Fruit fly (Drosophila melanogaster): Measurements from ENCODE around the gene CG10948.

Gene CG10948

DNA sequence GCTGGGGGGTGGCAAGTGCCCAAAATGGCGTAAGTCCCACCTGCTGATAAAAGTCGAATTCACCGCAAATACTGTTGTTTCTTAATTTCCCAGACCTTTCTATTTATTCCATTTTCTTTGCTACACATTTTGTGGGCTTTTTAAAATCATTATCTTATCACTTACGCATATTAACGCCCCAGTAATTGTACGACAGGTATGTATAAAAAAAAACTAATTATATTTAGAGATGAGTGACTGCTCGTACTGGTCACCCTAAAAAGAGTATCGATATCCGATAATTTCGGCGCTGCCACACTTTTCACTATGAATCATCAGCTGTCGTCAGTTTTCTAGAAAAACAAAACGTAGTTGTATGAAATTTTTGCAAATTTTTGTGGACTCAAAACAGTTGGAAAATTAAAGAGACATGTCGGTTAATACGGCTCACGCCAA, at the start of gene CG10948, which contains the start of gene Wbp2:
CG10948 (minus strand) TSS at position 251 of the 435 bp plus-strand sequence.
Wbp2 (plus strand) TSS at position 299 of the 435 bp plus-strand sequence.
- TF ChIP-seq Sin3A (optimal IDR thresholded peaks at IDR 0.05) = no peak
- no peak for TF ChIP-seq h (optimal IDR thresholded peaks at IDR 0.05)
- no peak for TF ChIP-seq insv (optimal IDR thresholded peaks at IDR 0.05)
- TF ChIP-seq psq (optimal IDR thresholded peaks at IDR 0.05) = no peak
- TF ChIP-seq ttk (optimal IDR thresholded peaks at IDR 0.05) = no peak
- no peak for TF ChIP-seq Myc (optimal IDR thresholded peaks at IDR 0.05)

- TF ChIP-seq insv (optimal IDR thresholded peaks at IDR 0.05) = no peak
- no peak for TF ChIP-seq h (optimal IDR thresholded peaks at IDR 0.05)
- TF ChIP-seq Sin3A (optimal IDR thresholded peaks at IDR 0.05) = no peak
- TF ChIP-seq psq (optimal IDR thresholded peaks at IDR 0.05) = no peak
- TF ChIP-seq Myc (optimal IDR thresholded peaks at IDR 0.05) = no peak
- no peak for TF ChIP-seq ttk (optimal IDR thresholded peaks at IDR 0.05)
Measured at dm6 chr3L:12892485-12893173, 42.7 kb upstream of the CG10948 start, which contains the start of gene CG14118. TSS of gene CG14118 (plus strand) at chr3L:12892658.

- TF ChIP-seq Myc (optimal IDR thresholded peaks at IDR 0.05) (no peak), insv (optimal IDR thresholded peaks at IDR 0.05) (no peak), psq (optimal IDR thresholded peaks at IDR 0.05) (no peak), Sin3A (optimal IDR thresholded peaks at IDR 0.05) (no peak), h (optimal IDR thresholded peaks at IDR 0.05) (no peak), ttk (optimal IDR thresholded peaks at IDR 0.05) (no peak)
Measured at dm6 chr3L:12889353-12889820, 39.5 kb upstream of the CG10948 start, which contains the start of gene CG43894. TSS of gene CG43894 (plus strand) at chr3L:12889770.

dm6 chr3L:12884680-12885079, 34.8 kb upstream of the CG10948 start, which contains the start of gene CG14120:
TSS of gene CG14120 (plus strand) at chr3L:12885039.
- TF ChIP-seq Sin3A (optimal IDR thresholded peaks at IDR 0.05) (no peak), psq (optimal IDR thresholded peaks at IDR 0.05) (no peak), ttk (optimal IDR thresholded peaks at IDR 0.05) (no peak), insv (optimal IDR thresholded peaks at IDR 0.05) (no peak), Myc (optimal IDR thresholded peaks at IDR 0.05) (no peak), h (optimal IDR thresholded peaks at IDR 0.05) (no peak)

DNA sequence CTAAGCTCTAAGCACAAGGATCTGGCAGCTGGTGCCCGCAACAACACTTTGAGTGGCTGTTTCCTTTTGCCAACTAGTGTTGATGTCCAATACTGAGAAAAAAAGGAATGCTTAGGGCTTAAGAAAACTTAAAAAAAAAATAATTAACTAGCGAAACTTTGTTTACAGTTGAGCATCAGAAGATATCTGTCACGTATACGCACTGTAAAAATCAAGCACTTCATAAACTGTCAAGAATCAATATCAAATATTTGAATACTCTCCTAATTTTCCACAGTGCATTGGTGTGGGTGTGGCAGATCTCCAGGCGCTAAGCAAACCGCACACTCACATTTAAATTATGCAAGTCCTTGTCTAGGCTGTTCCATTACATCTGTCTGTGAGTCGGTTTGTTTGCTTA, 24.3 kb upstream of the CG10948 start:
- no peak for TF ChIP-seq psq (optimal IDR thresholded peaks at IDR 0.05)
- TF ChIP-seq Myc (optimal IDR thresholded peaks at IDR 0.05) = no peak
- no peak for TF ChIP-seq h (optimal IDR thresholded peaks at IDR 0.05)
- no peak for TF ChIP-seq Sin3A (optimal IDR thresholded peaks at IDR 0.05)
- no peak for TF ChIP-seq ttk (optimal IDR thresholded peaks at IDR 0.05)
- no peak for TF ChIP-seq insv (optimal IDR thresholded peaks at IDR 0.05)

dm6 chr3L:12867956-12868443, 18.1 kb upstream of the CG10948 start:
- TF ChIP-seq insv (optimal IDR thresholded peaks at IDR 0.05) (no peak), Myc (optimal IDR thresholded peaks at IDR 0.05) (no peak), ttk (optimal IDR thresholded peaks at IDR 0.05) (no peak), Sin3A (optimal IDR thresholded peaks at IDR 0.05) (no peak), psq (optimal IDR thresholded peaks at IDR 0.05) (no peak), h (optimal IDR thresholded peaks at IDR 0.05) (no peak)

DNA sequence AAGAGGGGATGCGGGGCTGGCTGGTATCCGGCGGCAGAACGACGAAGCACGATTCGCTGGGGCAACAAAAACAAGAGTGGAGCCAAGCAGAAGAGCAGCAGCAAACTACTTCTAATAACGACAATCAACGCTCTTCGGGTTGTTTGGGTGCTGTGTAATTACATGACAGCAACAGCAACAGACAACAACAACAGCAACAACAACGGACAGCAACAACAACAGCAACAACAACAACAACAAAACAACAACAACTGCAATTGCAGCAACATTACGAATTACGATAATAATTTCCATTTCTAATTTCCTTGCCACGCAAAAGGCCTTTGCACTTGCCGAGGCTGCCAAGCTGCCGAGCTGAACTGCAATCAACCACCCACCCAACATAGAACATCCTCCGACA, 14.6 kb upstream of the CG10948 start:
- TF ChIP-seq insv (optimal IDR thresholded peaks at IDR 0.05) = no peak
- no peak for TF ChIP-seq h (optimal IDR thresholded peaks at IDR 0.05)
- TF ChIP-seq psq (optimal IDR thresholded peaks at IDR 0.05) = no peak
- TF ChIP-seq Myc (optimal IDR thresholded peaks at IDR 0.05) = no peak
- no peak for TF ChIP-seq Sin3A (optimal IDR thresholded peaks at IDR 0.05)
- TF ChIP-seq ttk (optimal IDR thresholded peaks at IDR 0.05) = no peak

DNA sequence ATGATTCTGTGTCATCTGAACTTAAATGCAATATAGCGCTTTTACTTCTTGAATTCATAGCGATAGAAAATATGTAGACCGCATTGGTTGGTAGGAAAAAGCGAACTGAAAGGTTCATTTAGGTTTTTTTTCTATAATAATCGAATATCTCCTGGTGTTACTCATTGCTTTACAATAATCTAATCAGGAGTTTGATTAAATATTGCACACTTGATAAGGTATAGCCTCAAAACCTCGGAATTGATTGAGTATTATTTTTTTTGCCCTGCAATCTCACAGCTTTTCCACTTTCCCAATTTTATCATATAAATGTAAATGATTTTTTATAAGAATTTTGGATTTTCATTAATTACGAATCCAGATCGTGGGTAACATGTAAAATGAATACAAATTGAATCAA, 12.9 kb upstream of the CG10948 start, which contains the start of gene CG10943:
CG10943 (minus strand) TSS at position 101 of the 400 bp plus-strand sequence.
- TF ChIP-seq ttk (optimal IDR thresholded peaks at IDR 0.05) (no peak), psq (optimal IDR thresholded peaks at IDR 0.05) (no peak), Myc (optimal IDR thresholded peaks at IDR 0.05) (no peak), h (optimal IDR thresholded peaks at IDR 0.05) (no peak), insv (optimal IDR thresholded peaks at IDR 0.05) (no peak), Sin3A (optimal IDR thresholded peaks at IDR 0.05) (no peak)

dm6 chr3L:12861255-12861899, 11.5 kb upstream of the CG10948 start, which contains the start of gene CG32107:
TSS of gene CG32107 (minus strand) at chr3L:12861305.
- TF ChIP-seq ttk (optimal IDR thresholded peaks at IDR 0.05) = no peak
- no peak for TF ChIP-seq Sin3A (optimal IDR thresholded peaks at IDR 0.05)
- TF ChIP-seq h (optimal IDR thresholded peaks at IDR 0.05) = no peak
- TF ChIP-seq Myc (optimal IDR thresholded peaks at IDR 0.05) = no peak
- TF ChIP-seq insv (optimal IDR thresholded peaks at IDR 0.05) = no peak
- no peak for TF ChIP-seq psq (optimal IDR thresholded peaks at IDR 0.05)

DNA sequence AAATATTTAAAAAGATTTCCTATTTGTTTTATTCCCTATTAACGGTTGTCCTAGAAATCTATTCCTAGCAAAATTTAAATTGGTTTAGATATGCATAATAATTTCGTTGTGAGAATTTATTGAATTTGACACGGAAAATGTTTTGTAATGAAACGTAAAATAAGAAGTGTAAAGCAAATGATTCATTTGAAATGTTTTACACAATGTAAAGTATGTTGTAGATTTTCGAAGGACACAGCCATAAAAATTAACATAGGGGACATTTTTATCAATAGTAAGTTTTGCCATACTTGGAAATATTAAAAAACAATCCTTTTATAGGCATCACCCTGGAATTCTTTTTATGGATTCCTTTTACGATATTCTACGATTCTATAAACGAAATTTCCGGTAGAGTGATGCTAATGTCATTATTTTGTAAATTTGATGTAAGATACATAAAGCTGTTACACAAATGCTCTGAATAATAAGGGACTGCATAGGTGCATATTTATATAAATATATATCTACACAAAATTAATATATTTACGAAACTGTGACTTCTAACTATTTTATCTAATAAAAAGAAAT, 7.7 kb upstream of the CG10948 start:
- no peak for TF ChIP-seq h (optimal IDR thresholded peaks at IDR 0.05)
- TF ChIP-seq ttk (optimal IDR thresholded peaks at IDR 0.05) = no peak
- no peak for TF ChIP-seq psq (optimal IDR thresholded peaks at IDR 0.05)
- no peak for TF ChIP-seq Sin3A (optimal IDR thresholded peaks at IDR 0.05)
- no peak for TF ChIP-seq insv (optimal IDR thresholded peaks at IDR 0.05)
- TF ChIP-seq Myc (optimal IDR thresholded peaks at IDR 0.05) = no peak

dm6 chr3L:12853423-12853822, 3.5 kb upstream of the CG10948 start, which contains the start of gene Ent3:
TSS of gene Ent3 (plus strand) at chr3L:12853646.
- TF ChIP-seq Myc (optimal IDR thresholded peaks at IDR 0.05) = no peak
